Worm (Caenorhabditis elegans): Measurements from ENCODE around the gene T19C3.2.

DNA sequence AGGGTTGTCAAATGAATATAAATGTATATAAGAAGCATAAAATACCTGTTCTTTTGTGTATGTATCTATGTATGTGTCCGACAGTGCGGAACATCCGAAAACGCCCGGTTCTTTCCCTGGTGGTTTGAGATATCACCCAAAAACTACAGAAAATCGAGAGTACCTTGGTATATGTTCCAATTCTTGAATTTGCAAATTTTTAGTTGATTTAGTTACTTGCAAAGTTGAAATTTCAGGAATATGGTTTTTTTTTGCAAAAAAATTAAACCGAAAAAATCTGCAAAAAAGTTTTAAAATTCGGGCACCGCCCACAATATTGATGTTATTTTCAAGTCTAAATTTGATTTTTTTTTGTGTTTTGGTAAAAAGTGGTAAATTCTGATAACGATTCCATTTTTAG is at the start of gene T19C3.2:
- TF ChIP-seq dox-1 (GFP tag; IDR thresholded peaks at IDR 0.05): no peak
- no peak for TF ChIP-seq ceh-58 (GFP tag; IDR thresholded peaks at IDR 0.05)
- TF ChIP-seq dpl-1 (GFP tag; optimal IDR thresholded peaks at IDR 0.05): no peak
- no peak for TF ChIP-seq F49E8.2 (tag; optimal IDR thresholded peaks at IDR 0.05; ENCODE audit: insufficient read depth)
- TF ChIP-seq lin-35 (GFP tag; optimal IDR thresholded peaks at IDR 0.05): no peak
- no peak for TF ChIP-seq ztf-26 (tag; optimal IDR thresholded peaks at IDR 0.05)
- no peak for TF ChIP-seq gei-17 (GFP tag; optimal IDR thresholded peaks at IDR 0.05)
- TF ChIP-seq sdz-38 (tag; optimal IDR thresholded peaks at IDR 0.05): no peak
- no peak for TF ChIP-seq F57A8.1 (GFP tag; optimal IDR thresholded peaks at IDR 0.05)
- no peak for TF ChIP-seq madf-6 (GFP tag; IDR thresholded peaks at IDR 0.05)
